Worm (Caenorhabditis elegans): ENCODE data around the gene tph-1.
A peak's percentile ranks its signal among the peaks of the same experiment; 100 is the strongest.

The tph-1 gene

DNA sequence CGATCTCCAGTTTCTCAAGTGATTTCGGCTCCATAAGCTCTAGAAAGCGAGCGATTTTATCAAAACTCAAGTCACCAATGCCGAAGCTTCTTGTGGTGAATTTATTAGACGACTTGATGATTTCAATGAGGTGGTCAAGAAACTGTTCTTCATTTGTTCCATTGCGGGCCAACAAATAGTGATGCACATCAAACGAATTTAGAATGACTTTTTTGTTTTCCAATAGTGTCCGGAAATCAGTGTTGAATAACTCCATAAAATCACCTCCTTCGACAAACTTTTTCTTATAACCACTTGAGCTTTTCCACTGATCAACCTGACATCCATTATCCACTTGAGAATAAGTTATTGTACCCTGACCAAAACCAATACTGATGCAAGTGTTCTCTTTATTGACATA lies 1.9 kb upstream of the tph-1 start:
- no peak for TF ChIP-seq ceh-91 (GFP tag; IDR thresholded peaks at IDR 0.05)
- TF ChIP-seq pha-4 (tag; optimal IDR thresholded peaks at IDR 0.05), result no peak
- no peak for TF ChIP-seq egl-18 (GFP tag; IDR thresholded peaks at IDR 0.05)
- no peak for TF ChIP-seq F23B12.7 (tag; optimal IDR thresholded peaks at IDR 0.05; ENCODE audit: insufficient read depth)
- TF ChIP-seq nhr-80 (tag; optimal IDR thresholded peaks at IDR 0.05), result no peak
- no peak for TF ChIP-seq snpc-1.3 (tag; optimal IDR thresholded peaks at IDR 0.05; ENCODE audit: insufficient read depth)
- TF ChIP-seq B0035.1 (tag; optimal IDR thresholded peaks at IDR 0.05), result no peak
- TF ChIP-seq nhr-90 (tag; optimal IDR thresholded peaks at IDR 0.05), result no peak

DNA sequence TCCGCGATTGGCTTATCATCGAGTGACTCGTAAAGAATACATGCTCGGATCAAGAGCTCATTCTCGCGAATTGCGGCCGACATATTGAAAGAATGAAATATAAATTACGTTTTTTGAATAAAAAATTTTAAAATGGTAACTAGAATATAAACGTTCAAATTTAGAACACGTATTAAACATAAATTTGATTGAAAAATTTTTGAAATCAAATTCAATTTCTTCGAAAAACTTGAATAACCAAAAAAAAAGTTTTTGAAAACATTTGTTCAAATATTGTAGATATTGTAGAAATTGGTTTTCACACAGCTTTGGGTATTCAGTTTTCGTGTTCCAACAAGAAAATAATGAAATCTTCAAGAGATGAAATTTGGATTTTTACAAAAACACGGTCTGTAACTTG lies 1.1 kb upstream of the tph-1 start, which contains the start of gene fbxa-224:
Gene fbxa-224 (minus strand): TSS at position 101 of the 400 bp plus-strand sequence.
- TF ChIP-seq hmg-20 (GFP tag; IDR thresholded peaks at IDR 0.05), result no peak

ce11 chrII:7553806-7554205 lies 4.7 kb downstream of the tph-1 start, which contains the start of gene ZK1290.10:
ZK1290.10 (minus strand) TSS chrII:7553906.
- TF ChIP-seq ekl-4 (GFP tag; IDR thresholded peaks at IDR 0.05) (no peak), Y56A3A.18 (GFP tag; IDR thresholded peaks at IDR 0.05) (0 out of 2 replicates have a peak, but pooled peaks have one; percentile 32)

ce11 chrII:7554716-7555247 lies 5.6 kb downstream of the tph-1 start:
- TF ChIP-seq nhr-120 (GFP tag; IDR thresholded peaks at IDR 0.05) (no peak), madf-10 (tag; optimal IDR thresholded peaks at IDR 0.05) (peak; percentile 36), atf-7 (tag; optimal IDR thresholded peaks at IDR 0.05) (peak; percentile 49), snpc-4 (GFP tag; optimal IDR thresholded peaks at IDR 0.05) (no peak), snpc-4 (tag; optimal IDR thresholded peaks at IDR 0.05) (no peak), pha-4 (tag; optimal IDR thresholded peaks at IDR 0.05) (no peak), Y95B8A.8 (GFP tag; IDR thresholded peaks at IDR 0.05) (no peak), F10E7.11 (tag; optimal IDR thresholded peaks at IDR 0.05) (no peak), nfyb-1 (GFP tag; IDR thresholded peaks at IDR 0.05) (0 out of 2 replicates have a peak, but pooled peaks have one; percentile 13), nhr-90 (tag; optimal IDR thresholded peaks at IDR 0.05) (peak; percentile 23), zim-3 (tag; optimal IDR thresholded peaks at IDR 0.05) (no peak), attf-5 (GFP tag; optimal IDR thresholded peaks at IDR 0.05) (peak; percentile 10), ceh-79 (tag; optimal IDR thresholded peaks at IDR 0.05) (no peak), tbp1 (GFP tag; optimal IDR thresholded peaks at IDR 0.05) (peak; percentile 46), ztf-26 (tag; optimal IDR thresholded peaks at IDR 0.05) (no peak), nhr-80 (tag; optimal IDR thresholded peaks at IDR 0.05) (peak; percentile 97), rpc-1 (optimal IDR thresholded peaks at IDR 0.05) (no peak), rpc-1 (tag; optimal IDR thresholded peaks at IDR 0.05) (no peak), F22D6.2 (tag; optimal IDR thresholded peaks at IDR 0.05) (no peak), rcor-1 (GFP tag; IDR thresholded peaks at IDR 0.05) (no peak), lin-40 (tag; optimal IDR thresholded peaks at IDR 0.05) (peak; percentile 2), ceh-40 (GFP tag; IDR thresholded peaks at IDR 0.05) (no peak), tlf-1 (GFP tag; optimal IDR thresholded peaks at IDR 0.05) (no peak), B0261.1 (tag; optimal IDR thresholded peaks at IDR 0.05) (no peak), let-607 (tag; optimal IDR thresholded peaks at IDR 0.05) (peak in 1 of 2 experiments; percentile 31), dpl-1 (GFP tag; optimal IDR thresholded peaks at IDR 0.05) (no peak), dox-1 (GFP tag; IDR thresholded peaks at IDR 0.05) (peak; percentile 69), D2030.7 (GFP tag; IDR thresholded peaks at IDR 0.05) (no peak), Y53G8AR.9 (GFP tag; conservative IDR thresholded peaks at IDR 0.05) (0 out of 2 replicates have a peak, but pooled peaks have one; percentile 44)

Data from whole organism, young adult.